Worm (Caenorhabditis elegans) whole organism, late embryonic: ENCODE data around the gene F22E5.21.
"Not testable (repeated sequence)": the region's sequence is repeated elsewhere in the genome, so short reads cannot be mapped to it uniquely, and the experiment has no call there.

ENCODE experiments used
- K09A11.1 ChIP-seq: sonication (generic microtip); optimal IDR thresholded peaks from 2 replicates; lab custom pipeline; 2017; ENCODE audit warnings: antibody characterized with exemption, mild to moderate bottlenecking, missing genetic modification characterization, missing compliant biosample characterization; ENCODE audit not compliant: insufficient read depth
- che-1 ChIP-seq: sonication (generic microtip); optimal IDR thresholded peaks from 2 replicates; lab custom pipeline; 2016; ENCODE audit warnings: mild to moderate bottlenecking, missing genetic modification characterization, missing compliant biosample characterization
- fkh-10 ChIP-seq: fragments of 150-350 bp; optimal IDR thresholded peaks from 2 replicates; lab custom pipeline; 2014; ENCODE audit warnings: missing biosample characterization, missing genetic modification reagents, missing genetic modification characterization
- lin-11 ChIP-seq: fragments of 200-800 bp; sonication (Bioruptor generic); optimal IDR thresholded peaks from 2 replicates; lab custom pipeline; 2018; ENCODE audit warnings: mild to moderate bottlenecking, missing genetic modification characterization, missing compliant biosample characterization
- mec-3 ChIP-seq: sonication (generic microtip); optimal IDR thresholded peaks from 2 replicates; lab custom pipeline; 2016; ENCODE audit warnings: borderline replicate concordance, missing genetic modification characterization, missing compliant biosample characterization
- nfya-1 ChIP-seq: sonication (generic microtip); optimal IDR thresholded peaks from 2 replicates; lab custom pipeline; 2017; ENCODE audit warnings: missing genetic modification characterization, mild to moderate bottlenecking, missing compliant biosample characterization, antibody characterized with exemption, moderate library complexity
- nhr-11 ChIP-seq: fragments of 150-350 bp; optimal IDR thresholded peaks from 2 replicates; lab custom pipeline; 2014; ENCODE audit warnings: missing biosample characterization, missing genetic modification characterization
- pax-1 ChIP-seq: fragments of 150-350 bp; optimal IDR thresholded peaks from 2 replicates; lab custom pipeline; 2014; ENCODE audit warnings: missing biosample characterization, missing genetic modification characterization
- sox-2 ChIP-seq: fragments of 200-800 bp; sonication (Bioruptor generic); IDR thresholded peaks from 2 replicates; pipeline ENCODE4 v1.3.6; 2022; ENCODE audit warnings: missing genetic modification reagents, missing genetic modification characterization, missing compliant biosample characterization
- tbx-7 ChIP-seq: sonication (generic microtip); optimal IDR thresholded peaks from 2 replicates; lab custom pipeline; 2016; ENCODE audit warnings: missing genotype, missing genetic modification characterization, missing compliant biosample characterization

DNA sequence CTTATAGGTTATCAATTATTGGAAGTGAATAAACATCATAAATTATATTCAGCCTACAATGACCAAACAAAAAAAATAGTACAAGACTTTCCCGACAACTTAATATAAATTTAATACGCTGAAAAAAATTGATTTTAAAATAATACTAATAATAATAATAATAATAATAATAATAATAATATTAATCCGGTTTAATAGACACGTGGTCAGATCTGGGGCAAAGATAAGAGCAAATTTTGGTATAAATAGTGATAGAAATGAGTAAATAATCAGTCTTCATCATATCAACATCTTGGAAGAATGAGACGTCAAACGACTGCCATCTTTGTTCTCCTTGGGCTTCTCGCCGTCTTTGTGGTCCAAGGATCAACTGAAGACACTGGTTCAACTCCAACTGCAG is 20.6 kb downstream of the F22E5.21 start, which contains the start of gene msrp-5:
- not testable (repeated sequence) for TF ChIP-seq fkh-10 (GFP tag; lab: Kevin White, UChicago); nhr-11 (tag; lab: Kevin White, UChicago); lin-11 (tag; lab: Kevin White, UChicago); tbx-7 (tag; lab: Kevin White, UChicago); nfya-1 (tag; lab: Kevin White, UChicago); sox-2 (GFP tag; lab: Robert Waterston, UW); che-1; mec-3 (tag; lab: Kevin White, UChicago); K09A11.1 (tag; lab: Kevin White, UChicago); pax-1 (tag; lab: Kevin White, UChicago)
